Worm (Caenorhabditis elegans): ENCODE data around the gene gpx-6.

Gene gpx-6

DNA sequence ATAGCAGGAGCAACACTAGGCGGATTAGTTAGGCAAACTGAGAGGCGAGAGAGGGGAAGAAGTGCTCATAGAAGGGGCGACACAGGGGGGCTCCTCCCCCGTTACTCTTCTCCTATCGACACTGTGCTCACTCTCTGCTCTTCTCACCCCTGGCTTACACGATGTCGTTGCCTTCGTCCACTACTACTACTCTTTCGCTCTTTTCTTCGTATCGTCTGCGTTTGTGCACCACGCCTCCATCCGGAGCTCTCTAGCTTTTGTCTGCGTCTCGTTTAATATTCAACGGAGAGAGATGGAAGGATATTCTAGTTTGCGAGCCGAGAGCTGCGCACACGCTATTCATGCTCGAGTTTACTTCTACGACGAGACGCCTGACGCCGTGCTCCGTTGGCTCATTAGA is 38.7 kb upstream of the gpx-6 start (continued):
- TF ChIP-seq C08G9.2 (tag; optimal IDR thresholded peaks at IDR 0.05) (peak; percentile 13), ama-1 (optimal IDR thresholded peaks at IDR 0.05) (no peak), K09A11.1 (tag; optimal IDR thresholded peaks at IDR 0.05; ENCODE audit: insufficient read depth) (no peak), lim-6 (tag; optimal IDR thresholded peaks at IDR 0.05) (peak; percentile 19), pros-1 (tag; optimal IDR thresholded peaks at IDR 0.05) (peak; percentile 56), ceh-9 (tag; optimal IDR thresholded peaks at IDR 0.05) (no peak), odd-2 (tag; optimal IDR thresholded peaks at IDR 0.05) (no peak), nfya-1 (tag; optimal IDR thresholded peaks at IDR 0.05) (peak; percentile 77), C38D4.7 (GFP tag; optimal IDR thresholded peaks at IDR 0.05) (no peak), hlh-13 (GFP tag; optimal IDR thresholded peaks at IDR 0.05) (no peak), ceh-14 (tag; optimal IDR thresholded peaks at IDR 0.05) (peak; percentile 44), mec-3 (tag; optimal IDR thresholded peaks at IDR 0.05; ENCODE audit: borderline replicate concordance) (peak; percentile 61), elt-2 (tag; optimal IDR thresholded peaks at IDR 0.05) (no peak), eyg-1 (tag; optimal IDR thresholded peaks at IDR 0.05) (no peak), pqm-1 (tag; optimal IDR thresholded peaks at IDR 0.05) (peak; percentile 25), hlh-8 (tag; optimal IDR thresholded peaks at IDR 0.05) (no peak), ceh-48 (tag; optimal IDR thresholded peaks at IDR 0.05) (peak; percentile 21), madf-2 (tag; optimal IDR thresholded peaks at IDR 0.05) (no peak), ceh-31 (tag; optimal IDR thresholded peaks at IDR 0.05) (peak; percentile 85), dmd-4 (tag; optimal IDR thresholded peaks at IDR 0.05; ENCODE audit: borderline replicate concordance) (no peak), ceh-2 (tag; optimal IDR thresholded peaks at IDR 0.05) (peak; percentile 12), ceh-18 (tag; optimal IDR thresholded peaks at IDR 0.05) (peak; percentile 29), rnt-1 (tag; optimal IDR thresholded peaks at IDR 0.05) (no peak), ceh-34 (tag; optimal IDR thresholded peaks at IDR 0.05) (peak; percentile 69), unc-3 (GFP tag; conservative IDR thresholded peaks at IDR 0.05) (no peak), unc-3 (tag; optimal IDR thresholded peaks at IDR 0.05) (no peak), Y22D7AL.16 (tag; optimal IDR thresholded peaks at IDR 0.05) (no peak), sdc-2 (tag; optimal IDR thresholded peaks at IDR 0.05) (peak; percentile 35), K02D7.2 (tag; optimal IDR thresholded peaks at IDR 0.05) (no peak), elt-4 (tag; optimal IDR thresholded peaks at IDR 0.05) (peak; percentile 50), ceh-19 (GFP tag; optimal IDR thresholded peaks at IDR 0.05) (peak; percentile 50), che-1 (tag; optimal IDR thresholded peaks at IDR 0.05) (no peak), hlh-15 (tag; optimal IDR thresholded peaks at IDR 0.05) (no peak), syd-9 (tag; optimal IDR thresholded peaks at IDR 0.05) (peak; percentile 21), ceh-24 (tag; optimal IDR thresholded peaks at IDR 0.05) (no peak), zip-5 (tag; optimal IDR thresholded peaks at IDR 0.05) (no peak), ceh-45 (GFP tag; IDR thresholded peaks at IDR 0.05) (no peak), pax-1 (tag; optimal IDR thresholded peaks at IDR 0.05) (no peak), ceh-6 (GFP tag; optimal IDR thresholded peaks at IDR 0.05) (no peak), tbx-2 (tag; optimal IDR thresholded peaks at IDR 0.05) (peak; percentile 63), fkh-6 (tag; optimal IDR thresholded peaks at IDR 0.05) (no peak), ceh-30 (tag; optimal IDR thresholded peaks at IDR 0.05) (no peak), ztf-16 (tag; optimal IDR thresholded peaks at IDR 0.05) (no peak), nhr-232 (tag; optimal IDR thresholded peaks at IDR 0.05) (no peak), unc-86 (tag; optimal IDR thresholded peaks at IDR 0.05) (no peak), pag-3 (tag; optimal IDR thresholded peaks at IDR 0.05; ENCODE audit: borderline replicate concordance) (no peak), unc-55 (GFP tag; optimal IDR thresholded peaks at IDR 0.05) (no peak), gmeb-2 (tag; optimal IDR thresholded peaks at IDR 0.05) (no peak), fkh-10 (GFP tag; optimal IDR thresholded peaks at IDR 0.05) (no peak), hlh-6 (tag; optimal IDR thresholded peaks at IDR 0.05) (peak; percentile 19)

All from whole organism, late embryonic.